Worm (Caenorhabditis elegans): Measurements from ENCODE around the gene R10D12.7.

Gene R10D12.7

ce11 chrV:13908916-13909176, 41.0 kb upstream of the R10D12.7 start, which contains the start of gene C06B3.6:
C06B3.6 (minus strand) TSS chrV:13908967.
- TF ChIP-seq mep-1 (tag; optimal IDR thresholded peaks at IDR 0.05): no peak
- TF ChIP-seq ztf-11 (tag; optimal IDR thresholded peaks at IDR 0.05): no peak
- TF ChIP-seq ceh-83 (GFP tag; optimal IDR thresholded peaks at IDR 0.05): no peak
- TF ChIP-seq unc-39 (tag; optimal IDR thresholded peaks at IDR 0.05): no peak
- no peak for TF ChIP-seq blmp-1 (tag; optimal IDR thresholded peaks at IDR 0.05)
- TF ChIP-seq cnd-1 (tag; optimal IDR thresholded peaks at IDR 0.05): no peak
- TF ChIP-seq unc-120 (tag; optimal IDR thresholded peaks at IDR 0.05; ENCODE audit: poor library complexity, severe bottlenecking): no peak
- TF ChIP-seq snpc-4 (tag; optimal IDR thresholded peaks at IDR 0.05): no peak
- TF ChIP-seq drap-1 (GFP tag; optimal IDR thresholded peaks at IDR 0.05): no peak
- TF ChIP-seq ceh-39 (tag; optimal IDR thresholded peaks at IDR 0.05): no peak
- no peak for TF ChIP-seq ces-1 (GFP tag; optimal IDR thresholded peaks at IDR 0.05)
- no peak for TF ChIP-seq nhr-76 (tag; optimal IDR thresholded peaks at IDR 0.05)
- TF ChIP-seq nhr-2 (tag; optimal IDR thresholded peaks at IDR 0.05): no peak
- TF ChIP-seq nhr-237 (tag; optimal IDR thresholded peaks at IDR 0.05): no peak
- TF ChIP-seq elt-3 (tag; optimal IDR thresholded peaks at IDR 0.05): no peak
- TF ChIP-seq lin-13 (tag; optimal IDR thresholded peaks at IDR 0.05): no peak
- TF ChIP-seq hlh-1 (tag; optimal IDR thresholded peaks at IDR 0.05): no peak
- TF ChIP-seq pha-4 (tag; optimal IDR thresholded peaks at IDR 0.05): no peak

- TF ChIP-seq elt-1 (tag; optimal IDR thresholded peaks at IDR 0.05; ENCODE audit: borderline replicate concordance, insufficient read depth): no peak
- no peak for TF ChIP-seq nhr-2 (tag; optimal IDR thresholded peaks at IDR 0.05)
- no peak for TF ChIP-seq ceh-39 (tag; optimal IDR thresholded peaks at IDR 0.05)
- no peak for TF ChIP-seq mab-5 (tag; optimal IDR thresholded peaks at IDR 0.05)
- TF ChIP-seq ceh-43 (GFP tag; optimal IDR thresholded peaks at IDR 0.05): no peak
- no peak for TF ChIP-seq M03D4.4 (tag; optimal IDR thresholded peaks at IDR 0.05)
- no peak for TF ChIP-seq nhr-76 (tag; optimal IDR thresholded peaks at IDR 0.05)
- no peak for TF ChIP-seq zip-8 (tag; optimal IDR thresholded peaks at IDR 0.05)
- TF ChIP-seq mep-1 (tag; optimal IDR thresholded peaks at IDR 0.05): no peak
- no peak for TF ChIP-seq hlh-1 (tag; optimal IDR thresholded peaks at IDR 0.05)
- no peak for TF ChIP-seq snpc-4 (tag; optimal IDR thresholded peaks at IDR 0.05)
- no peak for TF ChIP-seq pha-4 (tag; optimal IDR thresholded peaks at IDR 0.05)
- no peak for TF ChIP-seq ceh-83 (GFP tag; optimal IDR thresholded peaks at IDR 0.05)
- TF ChIP-seq nhr-28 (tag; optimal IDR thresholded peaks at IDR 0.05): no peak
- no peak for TF ChIP-seq unc-120 (tag; optimal IDR thresholded peaks at IDR 0.05; ENCODE audit: poor library complexity, severe bottlenecking)
- TF ChIP-seq ces-1 (GFP tag; optimal IDR thresholded peaks at IDR 0.05): no peak
Observed at ce11 chrV:13909400-13909799, 40.5 kb upstream of the R10D12.7 start, which contains the start of gene C06B3.7. C06B3.7 (plus strand) TSS chrV:13909686.

DNA sequence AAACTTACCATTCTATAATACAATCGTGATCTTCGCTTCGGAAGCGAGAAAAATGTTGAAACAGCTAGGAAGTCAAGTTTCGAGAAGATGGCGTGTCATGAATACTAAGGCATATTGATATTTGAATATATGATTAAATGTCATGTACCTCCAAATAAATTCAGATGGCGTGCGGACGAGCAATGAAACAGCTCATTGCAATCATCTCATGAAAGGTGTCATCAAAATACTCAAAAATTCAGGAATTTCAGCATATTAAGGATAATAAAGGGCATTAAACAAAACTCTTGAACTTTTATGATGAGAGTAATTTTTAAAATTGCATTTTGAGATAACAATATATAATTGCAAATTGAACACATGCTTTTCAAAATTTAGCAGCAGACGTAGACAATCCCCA, 34.5 kb upstream of the R10D12.7 start, which contains the start of gene gcy-32:
Gene gcy-32 (minus strand): TSS at position 101 of the 400 bp plus-strand sequence.
- TF ChIP-seq elt-3 (tag; optimal IDR thresholded peaks at IDR 0.05) (no peak), bed-3 (GFP tag; optimal IDR thresholded peaks at IDR 0.05) (no peak), sptf-1 (tag; optimal IDR thresholded peaks at IDR 0.05) (no peak), M03D4.4 (tag; optimal IDR thresholded peaks at IDR 0.05) (no peak), ceh-43 (GFP tag; optimal IDR thresholded peaks at IDR 0.05) (no peak), mep-1 (tag; optimal IDR thresholded peaks at IDR 0.05) (no peak), nhr-2 (tag; optimal IDR thresholded peaks at IDR 0.05) (no peak), ceh-39 (tag; optimal IDR thresholded peaks at IDR 0.05) (no peak), unc-62 (GFP tag; optimal IDR thresholded peaks at IDR 0.05) (no peak), tbx-8 (GFP tag; optimal IDR thresholded peaks at IDR 0.05) (no peak), pha-4 (tag; optimal IDR thresholded peaks at IDR 0.05) (no peak), ceh-83 (GFP tag; optimal IDR thresholded peaks at IDR 0.05) (no peak), unc-120 (tag; optimal IDR thresholded peaks at IDR 0.05; ENCODE audit: poor library complexity, severe bottlenecking) (no peak)

DNA sequence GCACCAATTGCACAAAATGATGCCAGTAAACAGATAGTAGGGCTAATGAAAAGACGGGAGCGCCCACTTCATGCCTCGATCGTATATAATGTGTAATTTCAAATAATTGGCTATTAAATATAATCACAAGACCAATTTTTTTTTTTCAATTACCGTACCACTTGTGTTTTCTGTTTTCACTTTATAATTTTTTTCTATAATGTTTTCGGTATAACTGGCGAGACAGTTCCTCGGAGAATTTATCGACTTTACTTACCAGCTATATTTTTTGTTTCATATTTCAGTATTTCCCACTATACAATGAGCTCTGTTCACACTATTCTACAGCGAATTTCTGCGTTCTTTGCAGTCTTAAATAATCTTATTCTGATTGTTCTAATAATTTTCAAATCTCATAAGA, 33.7 kb upstream of the R10D12.7 start, which contains the start of gene str-252:
Gene str-252 (plus strand): TSS at position 301 of the 400 bp plus-strand sequence.
- TF ChIP-seq lin-32 (GFP tag; optimal IDR thresholded peaks at IDR 0.05) (no peak), elt-3 (tag; optimal IDR thresholded peaks at IDR 0.05) (no peak), bed-3 (GFP tag; optimal IDR thresholded peaks at IDR 0.05) (no peak), nhr-76 (tag; optimal IDR thresholded peaks at IDR 0.05) (no peak), ceh-43 (GFP tag; optimal IDR thresholded peaks at IDR 0.05) (no peak), mls-2 (tag; optimal IDR thresholded peaks at IDR 0.05) (no peak), unc-62 (GFP tag; optimal IDR thresholded peaks at IDR 0.05) (no peak), nhr-12 (tag; optimal IDR thresholded peaks at IDR 0.05) (no peak), ztf-11 (tag; optimal IDR thresholded peaks at IDR 0.05) (no peak), ham-2 (GFP tag; optimal IDR thresholded peaks at IDR 0.05) (no peak), pha-4 (tag; optimal IDR thresholded peaks at IDR 0.05) (no peak), mep-1 (tag; optimal IDR thresholded peaks at IDR 0.05) (no peak), cnd-1 (tag; optimal IDR thresholded peaks at IDR 0.05) (no peak), lin-13 (tag; optimal IDR thresholded peaks at IDR 0.05) (no peak), ceh-39 (tag; optimal IDR thresholded peaks at IDR 0.05) (no peak), nhr-28 (tag; optimal IDR thresholded peaks at IDR 0.05) (no peak), hlh-1 (tag; optimal IDR thresholded peaks at IDR 0.05) (no peak), flh-1 (GFP tag; optimal IDR thresholded peaks at IDR 0.05) (no peak), ceh-83 (GFP tag; optimal IDR thresholded peaks at IDR 0.05) (no peak)
